Fruit fly (Drosophila melanogaster) whole organism, embryonic: ENCODE measurements around the gene NaPi-III.
A peak's percentile ranks its signal among the peaks of the same experiment; 100 is the strongest.

ENCODE experiments used
- Awh ChIP-seq: fragments of 200-800 bp; sonication (Bioruptor generic); IDR thresholded peaks from 2 replicates; pipeline ENCODE4, ENCODE4 v1.3.6; 2022; ENCODE audit warnings: missing biosample characterization, missing genetic modification characterization
- B-H1 ChIP-seq: fragments of 200-800 bp; sonication (Bioruptor generic); IDR thresholded peaks from 3 replicates; pipeline ENCODE4 v1.3.6; 2022; ENCODE audit warnings: missing biosample characterization, missing genetic modification characterization
- BtbVII ChIP-seq: fragments of 200-800 bp; sonication (Bioruptor generic); optimal IDR thresholded peaks from 3 replicates; lab custom pipeline; 2017; ENCODE audit warnings: missing biosample characterization, mild to moderate bottlenecking, missing genetic modification characterization
- CG10979 ChIP-seq: fragments of 200-800 bp; sonication (Bioruptor generic); optimal IDR thresholded peaks from 2 replicates; lab custom pipeline; 2018; ENCODE audit warnings: missing biosample characterization, mild to moderate bottlenecking, missing genetic modification characterization, moderate library complexity
- CG11085 ChIP-seq: fragments of 200-800 bp; sonication (Bioruptor generic); IDR thresholded peaks from 2 replicates; pipeline ENCODE4 v1.3.6; 2022; ENCODE audit warnings: missing biosample characterization, missing genetic modification characterization
- CG11093 ChIP-seq: fragments of 200-800 bp; sonication (Bioruptor generic); IDR thresholded peaks from 3 replicates; pipeline ENCODE4 v1.3.6; 2022; ENCODE audit warnings: missing biosample characterization, missing genetic modification characterization
- CG11560 ChIP-seq: fragments of 200-800 bp; sonication (Bioruptor generic); IDR thresholded peaks from 3 replicates; pipeline ENCODE4 v1.3.6; 2022; ENCODE audit warnings: missing biosample characterization, missing genetic modification characterization
- CG11696 ChIP-seq: fragments of 200-800 bp; sonication (Bioruptor generic); IDR thresholded peaks from 2 replicates; pipeline ENCODE4 v1.3.6; 2022; ENCODE audit warnings: missing biosample characterization, missing genetic modification characterization
- CG12236 ChIP-seq: fragments of 200-800 bp; sonication (Bioruptor generic); optimal IDR thresholded peaks from 2 replicates; lab custom pipeline; 2016; ENCODE audit warnings: missing biosample characterization, missing genetic modification characterization
- CG12942 ChIP-seq: fragments of 200-800 bp; sonication (Bioruptor generic); optimal IDR thresholded peaks from 3 replicates; lab custom pipeline; 2016; ENCODE audit warnings: missing biosample characterization, missing genetic modification characterization
- CG14441 ChIP-seq: fragments of 200-800 bp; sonication (Bioruptor generic); IDR thresholded peaks from 2 replicates; pipeline ENCODE4 v1.3.6; 2022; ENCODE audit warnings: missing biosample characterization, missing genetic modification characterization
- CG2889 ChIP-seq: fragments of 200-800 bp; sonication (Bioruptor generic); IDR thresholded peaks from 3 replicates; pipeline ENCODE4 v1.3.6; 2022; ENCODE audit warnings: missing biosample characterization, missing genetic modification characterization
- CG4328 ChIP-seq: fragments of 200-800 bp; sonication (Bioruptor generic); optimal IDR thresholded peaks from 3 replicates; lab custom pipeline; 2017; ENCODE audit warnings: missing biosample characterization, missing genetic modification reagents, missing genetic modification characterization
- CG4424 ChIP-seq: fragments of 200-800 bp; sonication (Bioruptor generic); optimal IDR thresholded peaks from 3 replicates; lab custom pipeline; 2016; ENCODE audit warnings: missing biosample characterization, missing genetic modification characterization
- CG4820 ChIP-seq: fragments of 200-800 bp; sonication (Bioruptor generic); optimal IDR thresholded peaks from 3 replicates; lab custom pipeline; 2016; ENCODE audit warnings: missing biosample characterization, missing genetic modification characterization
- CG7963 ChIP-seq: fragments of 200-800 bp; sonication (Bioruptor generic); IDR thresholded peaks from 3 replicates; pipeline ENCODE4 v1.3.6; 2022; ENCODE audit warnings: missing biosample characterization, missing genetic modification characterization; ENCODE audit not compliant: partially characterized antibody
- CG9215 ChIP-seq: fragments of 200-800 bp; sonication (Bioruptor generic); IDR thresholded peaks from 2 replicates; pipeline ENCODE4 v1.3.6; 2022; ENCODE audit warnings: missing biosample characterization, missing genetic modification characterization
- CG9797 ChIP-seq: fragments of 200-800 bp; sonication (Bioruptor generic); optimal IDR thresholded peaks from 3 replicates; lab custom pipeline; 2018; ENCODE audit warnings: missing biosample characterization, mild to moderate bottlenecking, missing genetic modification characterization
- Camta ChIP-seq: fragments of 200-800 bp; sonication (Bioruptor generic); optimal IDR thresholded peaks from 2 replicates; lab custom pipeline; 2016; ENCODE audit warnings: missing biosample characterization, missing genetic modification characterization
- CoRest ChIP-seq: fragments of 200-800 bp; sonication (Bioruptor generic); optimal IDR thresholded peaks from 3 replicates; lab custom pipeline; 2018; ENCODE audit warnings: missing biosample characterization, mild to moderate bottlenecking, missing genetic modification characterization, moderate library complexity
- Deaf1 ChIP-seq: fragments of 200-800 bp; optimal IDR thresholded peaks from 3 replicates; lab custom pipeline; 2019; ENCODE audit warnings: missing biosample characterization, mild to moderate bottlenecking, missing genetic modification characterization, moderate library complexity
- Dip2 ChIP-seq: fragments of 200-800 bp; sonication (Bioruptor generic); IDR thresholded peaks from 2 replicates; pipeline ENCODE4 v1.3.6; 2022; ENCODE audit warnings: missing biosample characterization, missing genetic modification characterization
- Dll ChIP-seq: fragments of 200-800 bp; sonication (Bioruptor generic); IDR thresholded peaks from 4 replicates; pipeline ENCODE4 v1.3.6; 2022; ENCODE audit warnings: missing biosample characterization, missing genetic modification characterization; ENCODE audit not compliant: partially characterized antibody
- Doc3 ChIP-seq: fragments of 200-800 bp; sonication (Bioruptor generic); IDR thresholded peaks from 3 replicates; pipeline ENCODE4 v1.3.6; 2022; ENCODE audit warnings: missing biosample characterization, missing genetic modification characterization; ENCODE audit not compliant: partially characterized antibody
- HLHmδ ChIP-seq: fragments of 200-800 bp; sonication (Bioruptor generic); optimal IDR thresholded peaks from 2 replicates; lab custom pipeline; 2018; ENCODE audit warnings: missing biosample characterization, mild to moderate bottlenecking, missing genetic modification characterization, moderate library complexity
- Hey ChIP-seq: fragments of 200-800 bp; sonication (Bioruptor generic); optimal IDR thresholded peaks from 3 replicates; lab custom pipeline; 2018; ENCODE audit warnings: missing biosample characterization, mild to moderate bottlenecking, missing genetic modification characterization
- Hr3 ChIP-seq: fragments of 200-800 bp; sonication (Bioruptor generic); optimal IDR thresholded peaks from 3 replicates; lab custom pipeline; 2016; ENCODE audit warnings: missing biosample characterization, missing genetic modification characterization
- Oli ChIP-seq: fragments of 200-800 bp; sonication (Bioruptor generic); optimal IDR thresholded peaks from 2 replicates; lab custom pipeline; 2018; ENCODE audit warnings: missing biosample characterization, mild to moderate bottlenecking, missing genetic modification characterization, moderate library complexity
- Stat92E ChIP-seq, 3 experiments: fragments of >200 bp in 2 of 3; fragments of 200-800 bp in 1 of 3; sonication (Bioruptor generic) in 1 of 3; optimal IDR thresholded peaks; 2 replicates each; lab custom pipeline; 2017 to 2019; ENCODE audit warnings: missing biosample characterization in 3 of 3, missing genetic modification characterization in 3 of 3, mild to moderate bottlenecking in 1 of 3, moderate library complexity in 1 of 3
- Vsx1 ChIP-seq: fragments of 200-800 bp; sonication (Bioruptor generic); optimal IDR thresholded peaks from 2 replicates; lab custom pipeline; 2017; ENCODE audit warnings: missing biosample characterization, mild to moderate bottlenecking, missing genetic modification characterization, missing genetic modification reagents
- amos ChIP-seq: fragments of 200-800 bp; sonication (Bioruptor generic); IDR thresholded peaks from 2 replicates; pipeline ENCODE4 v1.3.6; 2022; ENCODE audit warnings: missing biosample characterization, missing genetic modification characterization; ENCODE audit not compliant: partially characterized antibody
- bab2 ChIP-seq: fragments of 200-800 bp; sonication (Bioruptor generic); optimal IDR thresholded peaks from 2 replicates; lab custom pipeline; 2016; ENCODE audit warnings: missing biosample characterization, missing genetic modification characterization
- dmrt11E ChIP-seq: fragments of 200-800 bp; sonication (Bioruptor generic); optimal IDR thresholded peaks from 3 replicates; lab custom pipeline; 2018; ENCODE audit warnings: missing biosample characterization, mild to moderate bottlenecking, missing genetic modification characterization, moderate library complexity
- fd64A ChIP-seq: fragments of 200-800 bp; sonication (Bioruptor generic); optimal IDR thresholded peaks from 3 replicates; lab custom pipeline; 2018; ENCODE audit warnings: missing biosample characterization, mild to moderate bottlenecking, missing genetic modification characterization
- gem ChIP-seq: fragments of 200-800 bp; sonication (Bioruptor generic); optimal IDR thresholded peaks from 2 replicates; lab custom pipeline; 2019; ENCODE audit warnings: missing biosample characterization, mild to moderate bottlenecking, missing genetic modification characterization, moderate library complexity
- h ChIP-seq: fragments of >200 bp; optimal IDR thresholded peaks from 2 replicates; lab custom pipeline; 2017
- ham ChIP-seq: fragments of 200-800 bp; sonication (Bioruptor generic); IDR thresholded peaks from 2 replicates; pipeline ENCODE4 v1.3.6; 2022; ENCODE audit warnings: missing biosample characterization, missing genetic modification characterization
- kay ChIP-seq: fragments of 200-800 bp; sonication (Bioruptor generic); optimal IDR thresholded peaks from 2 replicates; lab custom pipeline; 2016; ENCODE audit warnings: missing biosample characterization, missing genetic modification characterization
- nmo ChIP-seq: fragments of 200-800 bp; sonication (Bioruptor generic); optimal IDR thresholded peaks from 2 replicates; lab custom pipeline; 2018; ENCODE audit warnings: missing biosample characterization, mild to moderate bottlenecking, missing genetic modification characterization, moderate library complexity
- odd ChIP-seq: fragments of 200-800 bp; sonication (Bioruptor generic); optimal IDR thresholded peaks from 2 replicates; lab custom pipeline; 2017; ENCODE audit warnings: missing biosample characterization, mild to moderate bottlenecking, missing genetic modification characterization
- pho ChIP-seq: fragments of 200-800 bp; sonication (Bioruptor generic); optimal IDR thresholded peaks from 2 replicates; lab custom pipeline; 2016; ENCODE audit warnings: missing biosample characterization, missing genetic modification characterization
- prd ChIP-seq, 3 experiments: fragments of >200 bp in 2 of 3; fragments of 200-800 bp in 1 of 3; sonication (Bioruptor generic) in 1 of 3; optimal IDR thresholded peaks in 2 of 3; IDR thresholded peaks in 1 of 3; 2 replicates in 2 of 3; 3 replicates in 1 of 3; pipeline versions ENCODE4 v1.3.6 to Lab custom; 2017 to 2022; ENCODE audit warnings: missing biosample characterization in 1 of 3, missing genetic modification characterization in 1 of 3
- sc ChIP-seq, 3 experiments: fragments of >200 bp in 2 of 3; fragments of 200-800 bp in 1 of 3; sonication (Bioruptor generic) in 1 of 3; optimal IDR thresholded peaks; 2 replicates in 2 of 3; 3 replicates in 1 of 3; lab custom pipeline; 2017; ENCODE audit warnings: mild to moderate bottlenecking in 1 of 3, missing biosample characterization in 1 of 3, missing genetic modification characterization in 1 of 3, missing genetic modification reagents in 1 of 3
- ssp ChIP-seq: fragments of 200-800 bp; sonication (Bioruptor generic); IDR thresholded peaks from 2 replicates; pipeline ENCODE4 v1.3.6; 2022; ENCODE audit warnings: missing biosample characterization, missing genetic modification characterization
- tgo ChIP-seq: fragments of 200-800 bp; sonication (Bioruptor generic); IDR thresholded peaks from 3 replicates; pipeline ENCODE4 v1.3.6; 2022; ENCODE audit warnings: missing biosample characterization, missing genetic modification characterization
- trh ChIP-seq: fragments of 200-800 bp; sonication (Bioruptor generic); optimal IDR thresholded peaks from 2 replicates; lab custom pipeline; 2016; ENCODE audit warnings: missing biosample characterization, missing genetic modification characterization
- twi ChIP-seq: fragments of 200-800 bp; optimal IDR thresholded peaks from 2 replicates; lab custom pipeline; 2019; ENCODE audit warnings: missing biosample characterization, mild to moderate bottlenecking, missing genetic modification characterization, moderate library complexity
- vfl ChIP-seq: fragments of 200-800 bp; sonication (Bioruptor generic); optimal IDR thresholded peaks from 2 replicates; lab custom pipeline; 2016; ENCODE audit warnings: missing biosample characterization, missing genetic modification characterization

NaPi-III gene

DNA sequence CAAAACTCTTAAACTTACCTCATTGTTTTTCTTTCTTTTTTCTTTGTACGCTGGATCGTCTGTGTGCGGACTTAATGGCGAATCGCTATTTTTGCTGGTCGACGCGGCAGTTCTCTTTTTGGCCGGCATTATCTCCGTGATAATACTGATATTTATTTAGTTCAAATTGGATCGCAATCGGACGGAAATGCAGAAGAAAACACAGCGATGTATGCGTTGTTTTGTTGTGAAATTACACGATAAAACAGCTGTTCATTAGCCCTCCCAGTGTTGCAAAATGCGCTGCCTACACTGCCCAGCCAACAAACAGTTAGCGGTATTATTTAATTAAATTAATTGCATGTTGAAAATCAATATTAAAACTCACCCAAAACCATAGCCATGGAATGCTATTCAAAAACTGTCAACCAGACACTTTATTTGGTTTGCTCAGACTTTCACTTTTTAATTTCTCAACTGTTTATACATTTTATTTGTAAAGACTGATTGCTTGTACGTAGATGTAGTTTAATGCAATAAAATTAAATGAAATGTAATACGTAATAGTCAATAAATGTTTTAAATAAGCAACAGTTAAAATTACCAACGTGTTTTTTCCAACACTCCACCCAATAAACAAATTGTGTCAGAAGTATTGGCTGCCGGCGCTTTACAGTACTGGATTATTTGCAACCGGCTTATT is 25.0 kb upstream of the NaPi-III start, which contains the start of the genes Irbp18 and APP-BP1 (continued):
- peak; percentile 86 for TF ChIP-seq CG9215 (GFP tag; lab: Robert Waterston, UW)
- TF ChIP-seq gem (tag; lab: Kevin White, UChicago), result peak; percentile 96
- peak; percentile 81 for TF ChIP-seq fd64A (GFP tag; lab: Kevin White, UChicago)
- peak; percentile 93 for TF ChIP-seq kay (GFP tag; lab: Kevin White, UChicago)
- TF ChIP-seq CG14441 (GFP tag; lab: Robert Waterston, UW), result peak; percentile 87
- peak; percentile 96 for TF ChIP-seq nmo (GFP tag; lab: Kevin White, UChicago)
- TF ChIP-seq pho, result peak; percentile 96
- peak in 1 of 3 experiments; percentile 30 for TF ChIP-seq Stat92E (GFP tag; optimal IDR thresholded peaks at IDR 0.05; lab: Kevin White, UChicago)
- peak; percentile 91 for TF ChIP-seq BtbVII (GFP tag; lab: Kevin White, UChicago)
- TF ChIP-seq Oli, result peak; percentile 93
- TF ChIP-seq CG4820 (GFP tag; lab: Kevin White, UChicago), result peak; percentile 93
- TF ChIP-seq CG11696, result peak; percentile 65
- no peak for TF ChIP-seq HLHmδ (GFP tag; lab: Kevin White, UChicago)
- no peak for TF ChIP-seq CG7963 (GFP tag; lab: Robert Waterston, UW)
- no peak for TF ChIP-seq Doc3
- no peak for TF ChIP-seq sc (optimal IDR thresholded peaks at IDR 0.05; lab: Kevin White, UChicago)
- peak; percentile 90 for TF ChIP-seq sc (GFP tag; optimal IDR thresholded peaks at IDR 0.05; lab: Kevin White, UChicago)
- TF ChIP-seq Vsx1 (GFP tag; lab: Kevin White, UChicago), result peak; percentile 84
- peak; percentile 74 for TF ChIP-seq Deaf1 (tag; lab: Kevin White, UChicago)
- TF ChIP-seq ssp (GFP tag; lab: Robert Waterston, UW), result peak; percentile 66
- peak; percentile 90 for TF ChIP-seq CG12236
- TF ChIP-seq CG4328 (GFP tag; lab: Kevin White, UChicago), result peak; percentile 91
- TF ChIP-seq CG11560, result peak; percentile 59; the same call in 1 of the 3 replicates
- peak; percentile 90 for TF ChIP-seq CG12942 (GFP tag; lab: Kevin White, UChicago)
- peak; percentile 96 for TF ChIP-seq CG4424 (GFP tag; lab: Kevin White, UChicago)
- peak; percentile 85 for TF ChIP-seq odd (GFP tag; lab: Kevin White, UChicago)
- no peak for TF ChIP-seq Dip2 (GFP tag; lab: Robert Waterston, UW)
- TF ChIP-seq Camta (GFP tag; lab: Kevin White, UChicago), result peak; percentile 94
- peak; percentile 90 for TF ChIP-seq CG10979 (tag; lab: Kevin White, UChicago)
- peak; percentile 95 for TF ChIP-seq Hr3 (GFP tag; lab: Kevin White, UChicago)
- TF ChIP-seq CG2889, result peak; percentile 91
- TF ChIP-seq h (lab: Kevin White, UChicago), result no peak
- peak; percentile 85 for TF ChIP-seq tgo
- peak; percentile 71; the same call in 1 of the 3 replicates for TF ChIP-seq CG11093 (GFP tag; lab: Robert Waterston, UW)
- peak; percentile 25 for TF ChIP-seq CG9797 (GFP tag; lab: Kevin White, UChicago)
- TF ChIP-seq twi (tag; lab: Kevin White, UChicago), result peak; percentile 77
- peak; percentile 73; the same call in 1 of the 2 replicates for TF ChIP-seq Awh (GFP tag; lab: Robert Waterston, UW)
- peak; percentile 91 for TF ChIP-seq trh
- peak; percentile 81 for TF ChIP-seq B-H1 (GFP tag; lab: Robert Waterston, UW)
- peak; percentile 93 for TF ChIP-seq bab2 (GFP tag; lab: Kevin White, UChicago)
- no peak for TF ChIP-seq Dll (GFP tag; lab: Robert Waterston, UW)
- peak; percentile 93 for TF ChIP-seq vfl (GFP tag; lab: Kevin White, UChicago)
- no peak for TF ChIP-seq ham (GFP tag; lab: Robert Waterston, UW)
- TF ChIP-seq dmrt11E (tag; lab: Kevin White, UChicago), result peak; percentile 86
- peak; percentile 69 for TF ChIP-seq Hey
- no peak; the same call in 1 of the 2 replicates for TF ChIP-seq amos (GFP tag; lab: Robert Waterston, UW)
- TF ChIP-seq prd (optimal IDR thresholded peaks at IDR 0.05; lab: Kevin White, UChicago), result no peak
- peak; percentile 89 for TF ChIP-seq prd (GFP tag; IDR thresholded peaks at IDR 0.05; lab: Robert Waterston, UW)
- TF ChIP-seq CG11085, result peak; percentile 68; the same call in 1 of the 2 replicates
- TF ChIP-seq CoRest (tag; lab: Kevin White, UChicago), result peak; percentile 95
